Worm (Caenorhabditis elegans): ENCODE results near the gene chk-2.

chk-2 gene

DNA sequence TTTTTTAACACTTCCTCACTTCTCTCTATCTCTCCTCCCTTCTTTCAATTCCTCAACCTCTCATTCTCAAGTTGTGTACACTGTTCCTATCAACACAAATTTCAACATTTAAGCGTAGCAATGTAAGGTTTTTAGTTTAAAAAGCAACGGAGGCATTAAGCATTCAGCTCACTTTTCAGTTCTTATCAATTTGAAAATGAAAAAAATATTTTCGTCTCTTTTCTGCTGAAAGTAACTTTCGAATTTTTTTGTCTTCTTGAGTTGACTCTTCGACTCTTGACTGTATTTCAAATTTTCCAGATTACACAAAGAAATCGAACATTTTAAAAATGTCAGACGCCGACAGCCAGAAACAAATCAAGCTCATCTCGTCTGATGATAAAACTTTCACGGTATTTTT, 8.1 kb upstream of the chk-2 start, which contains the start of gene skr-4:
Gene skr-4, plus strand, starts transcription at position 301 of the 400 bp plus-strand sequence.
- TF ChIP-seq cog-1 (tag; optimal IDR thresholded peaks at IDR 0.05) (no peak), med-1 (GFP tag; optimal IDR thresholded peaks at IDR 0.05; ENCODE audit: insufficient read depth) (no peak), ref-1 (GFP tag; conservative IDR thresholded peaks at IDR 0.05) (no peak), ztf-29 (GFP tag; IDR thresholded peaks at IDR 0.05) (no peak), T22C8.4 (GFP tag; IDR thresholded peaks at IDR 0.05) (no peak), ztf-23 (GFP tag; IDR thresholded peaks at IDR 0.05) (no peak), klf-2 (GFP tag; conservative IDR thresholded peaks at IDR 0.05) (no peak), flt-1 (GFP tag; IDR thresholded peaks at IDR 0.05) (no peak), tab-1 (GFP tag; IDR thresholded peaks at IDR 0.05) (no peak)

DNA sequence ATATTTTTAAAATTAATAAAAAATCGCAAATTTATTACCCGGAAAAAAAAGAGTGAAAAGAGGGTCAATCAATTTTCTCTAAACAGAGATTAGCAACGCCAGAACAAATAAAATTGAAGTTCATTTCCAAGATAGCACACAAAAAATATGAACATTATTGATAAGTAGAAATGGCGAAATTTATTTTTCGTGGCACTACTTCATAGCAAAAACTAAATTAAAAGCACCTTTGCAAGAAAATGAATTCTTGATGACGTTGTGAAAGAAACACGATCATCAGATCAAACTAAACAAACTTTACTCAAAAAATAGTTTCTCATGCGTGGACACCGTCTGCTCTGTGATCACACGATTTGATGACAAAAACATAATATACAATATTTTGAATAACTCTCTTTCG, 6.8 kb upstream of the chk-2 start, which contains the start of gene Y60A3A.16:
Gene Y60A3A.16, minus strand, starts transcription at position 101 of the 400 bp plus-strand sequence.
- TF ChIP-seq ztf-29 (GFP tag; IDR thresholded peaks at IDR 0.05) (no peak), med-1 (GFP tag; optimal IDR thresholded peaks at IDR 0.05; ENCODE audit: insufficient read depth) (no peak), ztf-23 (GFP tag; IDR thresholded peaks at IDR 0.05) (no peak), cog-1 (tag; optimal IDR thresholded peaks at IDR 0.05) (no peak), klf-2 (GFP tag; conservative IDR thresholded peaks at IDR 0.05) (no peak), flt-1 (GFP tag; IDR thresholded peaks at IDR 0.05) (no peak), tab-1 (GFP tag; IDR thresholded peaks at IDR 0.05) (no peak), T22C8.4 (GFP tag; IDR thresholded peaks at IDR 0.05) (no peak), ref-1 (GFP tag; conservative IDR thresholded peaks at IDR 0.05) (no peak)

DNA sequence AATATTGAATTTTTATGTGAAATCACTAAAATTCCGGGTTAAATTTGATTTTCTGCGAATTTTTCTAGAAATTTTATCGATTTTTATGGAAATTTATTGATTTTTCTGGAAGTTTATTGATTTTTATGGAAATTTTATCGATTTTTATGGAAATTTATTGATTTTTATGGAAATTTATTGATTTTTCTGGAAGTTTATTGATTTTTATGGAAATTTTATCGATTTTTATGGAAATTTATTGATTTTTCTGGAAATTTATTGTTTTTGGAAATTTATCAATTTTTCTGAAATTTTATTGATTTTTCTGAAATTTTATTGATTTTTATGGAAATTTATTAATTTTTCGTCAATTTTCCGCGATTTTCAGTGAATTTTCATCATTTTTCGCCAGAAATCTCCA, 6.4 kb downstream of the chk-2 start:
- TF ChIP-seq T22C8.4 (GFP tag; IDR thresholded peaks at IDR 0.05): peak; percentile 90

DNA sequence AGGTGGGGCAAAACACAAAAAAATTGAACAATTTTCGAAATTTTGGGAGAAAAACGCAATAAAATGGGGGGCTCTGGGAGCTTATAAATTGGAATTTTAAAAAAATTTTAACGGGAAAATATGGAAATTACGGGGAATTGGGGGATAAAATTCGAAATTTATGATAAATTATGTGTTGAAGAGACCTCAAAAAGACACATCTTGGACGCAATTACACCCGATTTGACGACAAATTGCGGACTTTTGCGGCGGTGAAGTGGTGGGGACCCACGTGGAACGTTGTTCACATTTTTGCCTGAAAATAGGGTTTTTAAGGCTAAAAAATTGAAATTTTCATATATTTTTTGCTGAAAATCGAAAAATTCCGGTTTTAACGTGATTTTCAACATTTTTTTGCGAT, 7.0 kb downstream of the chk-2 start:
- TF ChIP-seq cog-1 (tag; optimal IDR thresholded peaks at IDR 0.05) (no peak), ztf-23 (GFP tag; IDR thresholded peaks at IDR 0.05) (no peak), T22C8.4 (GFP tag; IDR thresholded peaks at IDR 0.05) (no peak), ref-1 (GFP tag; conservative IDR thresholded peaks at IDR 0.05) (no peak), med-1 (GFP tag; optimal IDR thresholded peaks at IDR 0.05; ENCODE audit: insufficient read depth) (no peak), ztf-29 (GFP tag; IDR thresholded peaks at IDR 0.05) (no peak), flt-1 (GFP tag; IDR thresholded peaks at IDR 0.05) (no peak), tab-1 (GFP tag; IDR thresholded peaks at IDR 0.05) (no peak), klf-2 (GFP tag; conservative IDR thresholded peaks at IDR 0.05) (no peak)

DNA sequence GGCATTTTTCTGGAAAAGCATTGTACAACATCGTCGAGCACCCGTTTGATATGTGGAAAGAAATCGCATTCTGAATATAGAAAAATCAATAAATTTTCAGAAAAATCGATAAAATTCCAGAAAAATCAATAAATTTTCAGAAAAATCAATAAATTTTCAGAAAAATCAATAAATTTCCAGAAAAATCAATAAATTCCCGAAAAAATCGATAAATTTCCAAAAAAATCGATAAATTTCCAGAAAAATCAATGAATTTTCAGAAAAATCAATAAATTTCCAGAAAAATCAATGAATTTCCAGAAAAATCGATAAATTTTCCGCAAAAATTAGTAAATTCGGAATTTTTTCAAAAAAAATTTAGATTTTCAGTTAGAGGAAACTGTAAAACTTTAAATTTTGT, 8.5 kb downstream of the chk-2 start, which contains the start of gene fars-2:
Gene fars-2, minus strand, starts transcription at position 70 of the 400 bp plus-strand sequence.
- TF ChIP-seq T22C8.4 (GFP tag; IDR thresholded peaks at IDR 0.05) (peak; percentile 92), ztf-29 (GFP tag; IDR thresholded peaks at IDR 0.05) (no peak)

DNA sequence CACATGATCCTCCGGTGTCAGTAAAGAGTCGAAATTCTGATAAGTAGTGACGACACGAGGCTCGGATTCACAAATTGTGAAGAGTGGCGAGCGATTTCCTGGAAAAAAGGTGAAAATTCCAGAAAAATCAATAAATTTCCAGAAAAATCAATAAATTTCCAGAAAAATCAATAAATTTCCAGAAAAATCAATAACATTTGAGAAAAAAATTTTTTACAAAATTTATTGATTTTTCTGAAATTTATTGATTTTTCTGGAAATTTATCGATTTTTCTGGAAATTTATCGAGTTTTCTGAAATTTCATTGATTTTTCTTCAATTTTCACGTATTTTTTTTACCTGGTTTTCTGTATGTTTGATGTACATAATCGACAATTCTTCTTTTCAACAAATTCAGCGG, 9.8 kb downstream of the chk-2 start:
- TF ChIP-seq ref-1 (GFP tag; conservative IDR thresholded peaks at IDR 0.05) (no peak), T22C8.4 (GFP tag; IDR thresholded peaks at IDR 0.05) (peak; percentile 90), med-1 (GFP tag; optimal IDR thresholded peaks at IDR 0.05; ENCODE audit: insufficient read depth) (no peak)

DNA sequence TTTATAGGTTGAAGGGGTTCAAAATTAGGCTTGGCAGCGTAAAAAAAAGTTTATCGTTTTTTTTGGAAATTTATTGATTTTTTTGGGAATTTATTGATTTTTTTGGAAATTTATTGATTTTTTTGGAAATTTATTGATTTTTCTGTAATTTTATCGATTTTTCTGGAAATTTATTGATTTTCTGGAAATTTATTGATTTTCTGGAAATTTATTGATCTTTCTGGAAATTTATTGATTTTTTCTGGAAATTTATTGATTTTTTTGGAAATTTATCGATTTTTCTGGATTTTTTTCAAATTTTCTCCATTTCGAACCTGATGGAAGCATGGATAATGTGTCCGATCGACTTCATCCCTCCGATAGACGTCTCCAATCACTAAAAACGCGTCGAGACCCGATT, 11.0 kb downstream of the chk-2 start:
- TF ChIP-seq med-1 (GFP tag; optimal IDR thresholded peaks at IDR 0.05; ENCODE audit: insufficient read depth) (no peak), T22C8.4 (GFP tag; IDR thresholded peaks at IDR 0.05) (peak; percentile 98)

DNA sequence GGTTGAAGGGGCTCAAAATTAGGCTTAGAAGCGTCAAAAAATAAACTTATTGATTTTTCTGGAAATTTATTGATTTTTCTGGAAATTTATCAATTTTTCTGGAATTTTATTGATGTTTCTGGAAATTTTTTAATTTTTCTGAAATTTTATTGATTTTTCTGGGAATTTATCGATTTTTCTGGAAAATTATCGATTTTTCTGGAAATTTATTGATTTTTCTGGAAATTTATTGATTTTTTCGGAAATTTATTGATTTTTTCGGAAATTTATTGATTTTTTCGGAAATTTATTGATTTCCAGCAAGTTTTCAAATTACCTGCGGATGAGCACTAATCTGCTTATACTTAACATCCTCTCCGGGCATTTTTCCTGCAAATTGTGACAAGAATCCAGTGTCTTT, 14.0 kb downstream of the chk-2 start:
- peak; percentile 92 for TF ChIP-seq T22C8.4 (GFP tag; IDR thresholded peaks at IDR 0.05)
- no peak for TF ChIP-seq klf-2 (GFP tag; conservative IDR thresholded peaks at IDR 0.05)

DNA sequence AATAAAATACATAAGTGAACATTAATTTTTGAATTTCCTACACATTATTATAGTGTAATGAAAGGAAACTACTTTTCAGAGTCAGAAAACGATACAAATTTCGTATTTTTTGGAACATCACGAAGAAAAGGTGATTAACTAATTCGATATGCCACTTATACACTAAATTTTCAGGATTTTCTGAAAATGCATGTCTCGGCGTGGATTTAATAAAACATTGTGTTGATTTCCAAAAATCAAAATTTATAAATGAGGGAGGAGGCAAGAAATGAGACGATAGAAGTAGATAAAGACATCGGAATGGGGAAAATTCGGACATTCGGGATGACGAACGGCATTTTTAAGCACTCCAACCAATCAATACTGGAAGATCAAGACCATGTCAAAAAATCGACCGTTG, 16.7 kb downstream of the chk-2 start, which contains the start of gene Y116F11B.14:
Gene Y116F11B.14, plus strand, starts transcription at position 301 of the 400 bp plus-strand sequence.
- TF ChIP-seq ztf-23 (GFP tag; IDR thresholded peaks at IDR 0.05) (no peak), ztf-29 (GFP tag; IDR thresholded peaks at IDR 0.05) (no peak), klf-2 (GFP tag; conservative IDR thresholded peaks at IDR 0.05) (no peak), flt-1 (GFP tag; IDR thresholded peaks at IDR 0.05) (no peak), ref-1 (GFP tag; conservative IDR thresholded peaks at IDR 0.05) (no peak), cog-1 (tag; optimal IDR thresholded peaks at IDR 0.05) (no peak), T22C8.4 (GFP tag; IDR thresholded peaks at IDR 0.05) (no peak), tab-1 (GFP tag; IDR thresholded peaks at IDR 0.05) (no peak), med-1 (GFP tag; optimal IDR thresholded peaks at IDR 0.05; ENCODE audit: insufficient read depth) (no peak)

DNA sequence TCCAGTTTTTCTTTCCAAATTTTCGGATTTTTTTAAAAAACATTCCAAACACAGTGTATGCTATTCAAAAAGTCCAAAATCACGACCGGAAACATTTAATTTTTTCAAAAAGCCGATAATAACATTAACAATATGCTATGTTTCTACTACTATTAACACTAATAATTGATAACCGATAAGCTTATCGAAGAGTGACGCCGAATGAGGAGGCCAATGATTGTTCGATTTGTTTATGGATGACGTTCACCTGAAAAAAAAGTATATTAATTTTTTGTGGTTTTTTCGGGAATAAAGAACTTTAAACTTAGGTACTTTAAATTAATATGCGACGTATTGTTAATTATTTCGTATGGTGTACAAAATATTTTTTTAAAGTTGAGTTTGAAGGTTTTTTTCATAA, 17.8 kb downstream of the chk-2 start:
- no peak for TF ChIP-seq tab-1 (GFP tag; IDR thresholded peaks at IDR 0.05)
- no peak for TF ChIP-seq klf-2 (GFP tag; conservative IDR thresholded peaks at IDR 0.05)
- TF ChIP-seq ztf-29 (GFP tag; IDR thresholded peaks at IDR 0.05): no peak
- TF ChIP-seq cog-1 (tag; optimal IDR thresholded peaks at IDR 0.05): no peak

DNA sequence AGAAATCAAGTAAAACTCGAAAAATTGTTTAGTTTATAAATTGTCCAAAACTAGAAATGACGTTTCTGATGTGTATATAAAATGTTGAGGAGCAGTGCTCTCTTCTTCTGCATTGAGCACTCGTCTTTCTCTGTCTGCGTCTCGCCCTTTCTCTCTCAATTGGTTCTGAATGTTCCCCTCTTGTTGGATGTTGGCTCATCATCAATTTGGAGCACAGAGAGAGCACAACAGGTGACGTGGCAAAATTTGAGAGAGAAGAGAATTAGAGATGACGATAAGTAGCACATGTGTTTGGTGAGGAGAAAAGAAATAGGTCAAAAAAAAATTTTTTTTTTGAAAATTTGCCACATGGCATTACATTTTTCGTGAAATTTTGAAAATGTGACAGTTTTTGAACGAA, 18.3 kb downstream of the chk-2 start:
- TF ChIP-seq cog-1 (tag; optimal IDR thresholded peaks at IDR 0.05): peak; percentile 23
- no peak for TF ChIP-seq ref-1 (GFP tag; conservative IDR thresholded peaks at IDR 0.05)

DNA sequence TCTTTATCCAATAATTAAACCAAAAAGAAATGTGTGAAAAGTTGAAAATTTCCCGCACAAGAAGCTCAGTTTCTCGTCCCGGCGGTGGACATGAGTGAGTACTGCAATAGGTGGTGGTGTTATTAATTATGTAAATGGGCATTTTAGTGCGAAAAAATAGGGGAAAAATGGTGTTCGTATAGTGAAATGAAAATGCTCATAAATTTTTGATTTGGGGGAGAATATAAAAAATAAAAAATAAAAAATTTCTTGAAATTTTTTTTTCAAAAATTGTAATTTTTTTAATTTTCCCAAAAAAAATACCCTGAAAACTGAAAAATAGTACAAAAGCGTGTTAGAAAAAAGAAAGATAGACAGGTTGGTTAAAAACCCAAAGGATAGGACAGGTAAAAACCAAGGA, 20.6 kb downstream of the chk-2 start, which contains the start of gene gly-4:
Gene gly-4, minus strand, starts transcription at position 101 of the 400 bp plus-strand sequence.
- TF ChIP-seq ztf-23 (GFP tag; IDR thresholded peaks at IDR 0.05) (no peak), klf-2 (GFP tag; conservative IDR thresholded peaks at IDR 0.05) (no peak), cog-1 (tag; optimal IDR thresholded peaks at IDR 0.05) (no peak), ztf-29 (GFP tag; IDR thresholded peaks at IDR 0.05) (no peak), tab-1 (GFP tag; IDR thresholded peaks at IDR 0.05) (no peak), T22C8.4 (GFP tag; IDR thresholded peaks at IDR 0.05) (no peak), flt-1 (GFP tag; IDR thresholded peaks at IDR 0.05) (no peak), med-1 (GFP tag; optimal IDR thresholded peaks at IDR 0.05; ENCODE audit: insufficient read depth) (no peak), ref-1 (GFP tag; conservative IDR thresholded peaks at IDR 0.05) (no peak)
